Worm (Caenorhabditis elegans) whole organism, L4 larva: Measurements from ENCODE around the gene dnj-2.

ENCODE experiments used
- F26F4.8 ChIP-seq: fragments of 200-800 bp; sonication (Bioruptor generic); conservative IDR thresholded peaks from 2 replicates; pipeline ENCODE4 v1.3.6; 2022; ENCODE audit warnings: missing genetic modification characterization, missing compliant biosample characterization
- F37D6.2 ChIP-seq: sonication (generic microtip); optimal IDR thresholded peaks from 2 replicates; lab custom pipeline; 2016; ENCODE audit warnings: mild to moderate bottlenecking, missing genetic modification characterization, missing compliant biosample characterization
- F49E8.2 ChIP-seq: sonication (generic microtip); optimal IDR thresholded peaks from 2 replicates; lab custom pipeline; 2016; ENCODE audit warnings: missing compliant biosample characterization, mild to moderate bottlenecking, missing genetic modification characterization, borderline replicate concordance
- T20F7.1 ChIP-seq: fragments of 200-800 bp; sonication (Bioruptor generic); optimal IDR thresholded peaks from 2 replicates; lab custom pipeline; 2018; ENCODE audit warnings: mild to moderate bottlenecking, missing genetic modification characterization, missing compliant biosample characterization
- Y75B8A.6 ChIP-seq: fragments of 200-800 bp; sonication (Bioruptor generic); IDR thresholded peaks from 2 replicates; pipeline ENCODE4 v1.3.6; 2022; ENCODE audit warnings: missing genetic modification reagents, missing genetic modification characterization, missing compliant biosample characterization
- ZK337.2 ChIP-seq: fragments of 200-800 bp; sonication (Bioruptor generic); IDR thresholded peaks from 2 replicates; pipeline ENCODE4 v1.3.6; 2022; ENCODE audit warnings: missing genetic modification reagents, missing genetic modification characterization, missing compliant biosample characterization
- aly-2 ChIP-seq: sonication (generic microtip); optimal IDR thresholded peaks from 2 replicates; lab custom pipeline; 2018; ENCODE audit warnings: missing biosample characterization, missing genetic modification characterization
- attf-4 ChIP-seq: sonication (generic microtip); optimal IDR thresholded peaks from 3 replicates; lab custom pipeline; 2017; ENCODE audit warnings: missing biosample characterization, missing genetic modification characterization
- ces-1 ChIP-seq: fragments of 150-350 bp; sonication (generic microtip); optimal IDR thresholded peaks from 4 replicates; lab custom pipeline; 2014; ENCODE audit warnings: missing biosample characterization, missing genetic modification reagents, missing genetic modification characterization
- cey-2 ChIP-seq: sonication (generic microtip); optimal IDR thresholded peaks from 3 replicates; lab custom pipeline; 2017; ENCODE audit warnings: missing genetic modification characterization, mild to moderate bottlenecking, missing compliant biosample characterization, antibody characterized with exemption, borderline replicate concordance; ENCODE audit not compliant: insufficient read depth
- daf-12 ChIP-seq: fragments of 150-350 bp; optimal IDR thresholded peaks from 2 replicates; lab custom pipeline; 2014; ENCODE audit warnings: missing biosample characterization, missing genetic modification reagents, missing genetic modification characterization
- dpl-1 ChIP-seq: fragments of 150-350 bp; optimal IDR thresholded peaks from 2 replicates; lab custom pipeline; 2014; ENCODE audit warnings: missing biosample characterization, missing genetic modification reagents, missing genetic modification characterization
- duxl-1 ChIP-seq: sonication (generic microtip); optimal IDR thresholded peaks from 2 replicates; lab custom pipeline; 2016; ENCODE audit warnings: mild to moderate bottlenecking, missing genetic modification characterization, moderate library complexity, missing compliant biosample characterization; ENCODE audit not compliant: poor library complexity
- dve-1 ChIP-seq: sonication (generic microtip); optimal IDR thresholded peaks from 2 replicates; lab custom pipeline; 2017; ENCODE audit warnings: antibody characterized with exemption, mild to moderate bottlenecking, missing genetic modification characterization, missing compliant biosample characterization; ENCODE audit not compliant: insufficient read depth
- egl-43 ChIP-seq: fragments of 200-800 bp; sonication (Bioruptor generic); IDR thresholded peaks from 2 replicates; pipeline ENCODE4 v1.3.6; 2022; ENCODE audit warnings: missing genetic modification reagents, missing genetic modification characterization, missing compliant biosample characterization
- fkh-10 ChIP-seq: fragments of 150-350 bp; optimal IDR thresholded peaks from 2 replicates; lab custom pipeline; 2014; ENCODE audit warnings: missing biosample characterization, missing genetic modification reagents, missing genetic modification characterization
- hif-1 ChIP-seq, 2 experiments: sonication (generic microtip); optimal IDR thresholded peaks; 2 replicates each; lab custom pipeline; 2016 to 2017; ENCODE audit warnings: missing compliant biosample characterization in 2 of 2, missing genetic modification characterization in 2 of 2, missing genetic modification reagents in 2 of 2, missing genotype in 2 of 2, mild to moderate bottlenecking in 1 of 2
- hlh-30 ChIP-seq: sonication (generic microtip); optimal IDR thresholded peaks from 2 replicates; lab custom pipeline; 2017; ENCODE audit warnings: antibody characterized with exemption, mild to moderate bottlenecking, missing genetic modification characterization, missing compliant biosample characterization; ENCODE audit not compliant: insufficient read depth
- hmg-1.1 ChIP-seq: fragments of 200-800 bp; sonication (Bioruptor generic); IDR thresholded peaks from 2 replicates; pipeline ENCODE4 v1.3.6; 2022; ENCODE audit warnings: missing genetic modification reagents, missing genetic modification characterization, missing compliant biosample characterization
- lin-29 ChIP-seq: fragments of 200-800 bp; sonication (Bioruptor generic); IDR thresholded peaks from 2 replicates; pipeline ENCODE4 v1.3.6; 2022; ENCODE audit warnings: missing genetic modification reagents, missing genetic modification characterization, missing compliant biosample characterization
- lin-38 ChIP-seq: fragments of 200-800 bp; sonication (Bioruptor generic); IDR thresholded peaks from 2 replicates; pipeline ENCODE4 v1.3.6; 2022; ENCODE audit warnings: missing genetic modification reagents, missing genetic modification characterization, missing compliant biosample characterization
- lir-3 ChIP-seq: sonication (generic microtip); optimal IDR thresholded peaks from 2 replicates; lab custom pipeline; 2016; ENCODE audit warnings: mild to moderate bottlenecking, missing genetic modification characterization, missing compliant biosample characterization
- lsy-2 ChIP-seq, 2 experiments: fragments of 150-350 bp in 1 of 2; sonication (generic microtip) in 1 of 2; optimal IDR thresholded peaks; 2 replicates each; lab custom pipeline; 2014 to 2017; ENCODE audit warnings: missing biosample characterization in 2 of 2, missing genetic modification characterization in 2 of 2
- mdl-1 ChIP-seq, 2 experiments: fragments of 150-350 bp in 1 of 2; sonication (generic microtip) in 1 of 2; optimal IDR thresholded peaks; 2 replicates each; lab custom pipeline; 2014 to 2017; ENCODE audit warnings: missing biosample characterization in 2 of 2, missing genetic modification characterization in 2 of 2
- mep-1 ChIP-seq: fragments of 150-350 bp; sonication (generic microtip); optimal IDR thresholded peaks from 3 replicates; lab custom pipeline; 2014; ENCODE audit warnings: missing biosample characterization, missing genetic modification characterization
- mes-2 ChIP-seq: sonication (generic microtip); optimal IDR thresholded peaks from 2 replicates; lab custom pipeline; 2016; ENCODE audit warnings: missing genotype, mild to moderate bottlenecking, missing genetic modification characterization, missing compliant biosample characterization; ENCODE audit not compliant: poor library complexity, severe bottlenecking
- mxl-2 ChIP-seq: fragments of 200-800 bp; sonication (Bioruptor generic); conservative IDR thresholded peaks from 2 replicates; pipeline ENCODE4 v1.3.6; 2022; ENCODE audit warnings: missing genetic modification reagents, missing genetic modification characterization, missing compliant biosample characterization
- mxl-3 ChIP-seq: fragments of 200-800 bp; sonication (Bioruptor generic); optimal IDR thresholded peaks from 2 replicates; lab custom pipeline; 2018; ENCODE audit warnings: mild to moderate bottlenecking, missing genetic modification characterization, missing compliant biosample characterization
- nhr-10 ChIP-seq: fragments of 150-350 bp; optimal IDR thresholded peaks from 2 replicates; lab custom pipeline; 2014; ENCODE audit warnings: missing biosample characterization, missing genetic modification characterization
- nhr-41 ChIP-seq: fragments of 200-800 bp; sonication (Bioruptor generic); IDR thresholded peaks from 2 replicates; pipeline ENCODE4 v1.3.6; 2022; ENCODE audit warnings: missing genetic modification reagents, missing genetic modification characterization, missing compliant biosample characterization
- nhr-48 ChIP-seq: sonication (generic microtip); optimal IDR thresholded peaks from 2 replicates; lab custom pipeline; 2016; ENCODE audit warnings: mild to moderate bottlenecking, missing genetic modification characterization, missing compliant biosample characterization
- nhr-6 ChIP-seq: fragments of 150-350 bp; optimal IDR thresholded peaks from 2 replicates; lab custom pipeline; 2014; ENCODE audit warnings: missing biosample characterization, missing genetic modification characterization
- pha-4 ChIP-seq, 2 experiments: fragments of 150-350 bp in 1 of 2; fragments of 200-800 bp in 1 of 2; sonication (Bioruptor generic) in 1 of 2; IDR thresholded peaks in 1 of 2; optimal IDR thresholded peaks in 1 of 2; 2 replicates each; pipeline versions ENCODE4 v1.3.6 to Lab custom; 2014 to 2022; ENCODE audit warnings: missing genetic modification characterization in 2 of 2, missing genetic modification reagents in 2 of 2, missing biosample characterization in 1 of 2, missing compliant biosample characterization in 1 of 2
- rbr-2 ChIP-seq: sonication (generic microtip); optimal IDR thresholded peaks from 2 replicates; lab custom pipeline; 2016; ENCODE audit warnings: missing genotype, missing genetic modification characterization, missing compliant biosample characterization
- saeg-2 ChIP-seq: fragments of 200-800 bp; sonication (Bioruptor generic); IDR thresholded peaks from 2 replicates; pipeline ENCODE4 v1.3.6; 2022; ENCODE audit warnings: missing genetic modification reagents, missing genetic modification characterization, missing compliant biosample characterization
- sdz-12 ChIP-seq: fragments of 200-800 bp; sonication (Bioruptor generic); optimal IDR thresholded peaks from 2 replicates; lab custom pipeline; 2018; ENCODE audit warnings: mild to moderate bottlenecking, missing genetic modification characterization, missing compliant biosample characterization
- set-16 ChIP-seq: fragments of 200-800 bp; sonication (Bioruptor generic); IDR thresholded peaks from 2 replicates; pipeline ENCODE4 v1.3.6; 2022; ENCODE audit warnings: missing genetic modification reagents, missing genetic modification characterization, missing compliant biosample characterization
- skn-1 ChIP-seq: fragments of 150-350 bp; optimal IDR thresholded peaks from 2 replicates; lab custom pipeline; 2014; ENCODE audit warnings: missing biosample characterization, missing genetic modification characterization
- unc-62 ChIP-seq, 3 experiments: fragments of 150-350 bp in 1 of 3; sonication (generic microtip); optimal IDR thresholded peaks in 2 of 3; peaks in 1 of 3; 1 replicate in 1 of 3; 2 replicates in 2 of 3; lab custom pipeline; 2014 to 2017; ENCODE audit warnings: missing biosample characterization in 3 of 3, missing genetic modification characterization in 3 of 3, missing genetic modification reagents in 3 of 3, missing genotype in 1 of 3
- vab-7 ChIP-seq: fragments of 200-800 bp; sonication (Bioruptor generic); IDR thresholded peaks from 2 replicates; pipeline ENCODE4 v1.3.6; 2022; ENCODE audit warnings: missing genetic modification reagents, missing genetic modification characterization, missing compliant biosample characterization
- zip-11 ChIP-seq: fragments of 200-800 bp; sonication (Bioruptor generic); IDR thresholded peaks from 2 replicates; pipeline ENCODE4 v1.3.6; 2022; ENCODE audit warnings: missing genetic modification characterization, missing compliant biosample characterization

dnj-2 gene

ce11 chrIV:11314885-11315284 is 1.1 kb upstream of the dnj-2 start, which contains the start of the genes B0035.3, B0035.22 and pfd-4 (continued):
- peak; percentile 63 for TF ChIP-seq dve-1 (tag; lab: Kevin White, UChicago)
- TF ChIP-seq skn-1 (tag; lab: Kevin White, UChicago): no peak
- TF ChIP-seq F49E8.2 (tag; lab: Kevin White, UChicago): no peak
- no peak for TF ChIP-seq pha-4 (GFP tag; IDR thresholded peaks at IDR 0.05; lab: Robert Waterston, UW)
- TF ChIP-seq pha-4 (tag; optimal IDR thresholded peaks at IDR 0.05; lab: Kevin White, UChicago): no peak
- TF ChIP-seq saeg-2 (GFP tag; lab: Robert Waterston, UW): no peak
- no peak for TF ChIP-seq Y75B8A.6 (GFP tag; lab: Robert Waterston, UW)
- no peak for TF ChIP-seq vab-7 (GFP tag; lab: Robert Waterston, UW)
- no peak for TF ChIP-seq mxl-2
- no peak for TF ChIP-seq aly-2
- TF ChIP-seq T20F7.1: no peak
- TF ChIP-seq nhr-6 (tag; lab: Kevin White, UChicago): no peak
- TF ChIP-seq nhr-41 (GFP tag; lab: Robert Waterston, UW): no peak
- no peak for TF ChIP-seq F37D6.2 (tag; lab: Kevin White, UChicago)

ce11 chrIV:11311484-11311883 is 2.3 kb downstream of the dnj-2 start:
- TF ChIP-seq F26F4.8 (GFP tag; lab: Robert Waterston, UW) (0 out of 2 replicates have a peak, but pooled peaks have one; percentile 45), egl-43 (peak; percentile 29; the same call in 1 of the 2 replicates), set-16 (peak; percentile 72), nhr-48 (no peak)
- TF ChIP-seq, all 104 proteins: peak for 3

- TF ChIP-seq ces-1 (GFP tag; lab: Kevin White, UChicago) (peak; percentile 80), rbr-2 (tag; lab: Kevin White, UChicago) (peak; percentile 13), nhr-10 (no peak), daf-12 (no peak), hlh-30 (peak; percentile 23), mxl-2 (no peak), mes-2 (tag; lab: Kevin White, UChicago) (peak; percentile 81), zip-11 (no peak), nhr-41 (GFP tag; lab: Robert Waterston, UW) (no peak), fkh-10 (GFP tag; lab: Kevin White, UChicago) (peak; percentile 23), mdl-1 (tag; optimal IDR thresholded peaks at IDR 0.05; lab: Kevin White, UChicago) (peak in 1 of 2 experiments; percentile 39), duxl-1 (tag; lab: Kevin White, UChicago) (no peak), hif-1 (tag; optimal IDR thresholded peaks at IDR 0.05; lab: Kevin White, UChicago) (peak in 1 of 2 experiments; percentile 40), F26F4.8 (GFP tag; lab: Robert Waterston, UW) (no peak), sdz-12 (GFP tag; lab: Kevin White, UChicago) (no peak), mep-1 (tag; lab: Kevin White, UChicago) (peak; percentile 62), mxl-3 (GFP tag; lab: Kevin White, UChicago) (peak; percentile 27), lin-29 (GFP tag; lab: Robert Waterston, UW) (no peak), lin-38 (GFP tag; lab: Robert Waterston, UW) (peak; percentile 53), dve-1 (tag; lab: Kevin White, UChicago) (peak; percentile 1), hmg-1.1 (GFP tag; lab: Robert Waterston, UW) (peak; percentile 38; the same call in 1 of the 2 replicates), unc-62 (GFP tag; optimal IDR thresholded peaks at IDR 0.05 in 1 of 2; lab: Kevin White, UChicago) (no peak), unc-62 (tag; optimal IDR thresholded peaks at IDR 0.05; lab: Kevin White, UChicago) (no peak), lir-3 (tag; lab: Kevin White, UChicago) (no peak), cey-2 (no peak), attf-4 (no peak), dpl-1 (GFP tag; lab: Kevin White, UChicago) (peak; percentile 19), nhr-48 (no peak), ZK337.2 (GFP tag; lab: Robert Waterston, UW) (no peak), T20F7.1 (peak; percentile 11), pha-4 (GFP tag; IDR thresholded peaks at IDR 0.05; lab: Robert Waterston, UW) (no peak), pha-4 (tag; optimal IDR thresholded peaks at IDR 0.05; lab: Kevin White, UChicago) (peak; percentile 46), lsy-2 (tag; optimal IDR thresholded peaks at IDR 0.05; lab: Kevin White, UChicago) (peak in 1 of 2 experiments; percentile 67)
Measured at ce11 chrIV:11310624-11311023, 3.2 kb downstream of the dnj-2 start, which contains the start of gene znf-207. TSS of gene znf-207 (plus strand) at chrIV:11310972.
